Worm (Caenorhabditis elegans) whole organism, mixed stage, embryonic: ENCODE data around the gene hipr-1.
A peak's percentile ranks its signal among the peaks of the same experiment; 100 is the strongest.

ENCODE experiments used
- M03D4.4 ChIP-seq: sonication (generic microtip); optimal IDR thresholded peaks from 2 replicates; lab custom pipeline; 2017; ENCODE audit warnings: mild to moderate bottlenecking, missing genetic modification characterization, missing compliant biosample characterization
- blmp-1 ChIP-seq: fragments of 150-350 bp; optimal IDR thresholded peaks from 2 replicates; lab custom pipeline; 2014; ENCODE audit warnings: missing biosample characterization, missing genetic modification characterization
- ceh-83 ChIP-seq: fragments of 200-800 bp; sonication (Bioruptor generic); optimal IDR thresholded peaks from 2 replicates; lab custom pipeline; 2018; ENCODE audit warnings: mild to moderate bottlenecking, missing genetic modification characterization, missing compliant biosample characterization
- elt-3 ChIP-seq: fragments of 150-350 bp; optimal IDR thresholded peaks from 2 replicates; lab custom pipeline; 2014; ENCODE audit warnings: missing biosample characterization, missing genetic modification characterization
- ham-2 ChIP-seq: fragments of 200-800 bp; sonication (Bioruptor generic); optimal IDR thresholded peaks from 2 replicates; lab custom pipeline; 2018; ENCODE audit warnings: mild to moderate bottlenecking, missing genetic modification characterization, missing compliant biosample characterization
- lsy-2 ChIP-seq: fragments of 150-350 bp; optimal IDR thresholded peaks from 2 replicates; lab custom pipeline; 2014; ENCODE audit warnings: missing biosample characterization, missing genetic modification characterization
- mls-2 ChIP-seq: sonication (generic microtip); optimal IDR thresholded peaks from 2 replicates; lab custom pipeline; 2016; ENCODE audit warnings: mild to moderate bottlenecking, missing genetic modification characterization, moderate library complexity, missing compliant biosample characterization
- nhr-12 ChIP-seq: fragments of 150-350 bp; optimal IDR thresholded peaks from 2 replicates; lab custom pipeline; 2014; ENCODE audit warnings: missing biosample characterization, missing genetic modification characterization
- unc-120 ChIP-seq: sonication (generic microtip); optimal IDR thresholded peaks from 2 replicates; lab custom pipeline; 2017; ENCODE audit warnings: missing genetic modification characterization, missing compliant biosample characterization; ENCODE audit not compliant: poor library complexity, severe bottlenecking

The hipr-1 gene

DNA sequence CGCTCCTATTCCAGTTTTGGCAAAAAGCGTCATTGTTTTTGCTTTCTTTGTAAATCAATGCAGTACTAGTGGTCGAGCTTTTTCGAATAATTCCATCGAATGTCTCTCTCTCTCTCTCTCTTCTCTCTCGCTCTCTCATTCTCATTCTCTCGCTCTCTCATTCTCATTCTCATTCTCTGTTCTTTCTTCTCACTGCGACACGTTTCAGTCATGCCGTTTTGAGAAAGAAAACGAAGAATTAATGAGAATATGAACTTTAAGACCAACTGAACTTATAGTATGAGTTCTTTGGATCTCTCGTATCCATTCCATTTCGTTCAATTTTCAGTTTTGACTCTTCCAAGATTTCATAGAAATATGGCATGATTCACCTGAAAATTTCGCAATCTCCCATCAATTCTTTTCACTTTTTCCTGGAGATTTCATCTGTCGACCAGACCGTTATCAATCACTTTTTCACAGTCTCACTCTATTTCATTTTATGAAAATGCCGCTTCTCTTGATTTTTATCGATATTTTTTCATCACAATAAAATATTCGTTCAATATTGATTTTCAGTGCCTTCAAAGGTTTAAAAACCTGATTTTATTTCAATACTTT is 52.5 kb downstream of the hipr-1 start:
- no peak for TF ChIP-seq elt-3
- TF ChIP-seq blmp-1 (tag; lab: Kevin White, UChicago) = peak; percentile 21
- no peak for TF ChIP-seq nhr-12 (tag; lab: Kevin White, UChicago)

ce11 chrIII:8773375-8773774 is 53.4 kb downstream of the hipr-1 start:
- TF ChIP-seq ceh-83 (GFP tag; lab: Kevin White, UChicago) = no peak
- TF ChIP-seq unc-120 (tag; lab: Kevin White, UChicago) = no peak
- no peak for TF ChIP-seq mls-2
- TF ChIP-seq ham-2 = no peak
- TF ChIP-seq lsy-2 (tag; lab: Kevin White, UChicago) = no peak
- no peak for TF ChIP-seq M03D4.4
